Fruit fly (Drosophila melanogaster) whole organism, embryonic: ENCODE results near the gene Hmr.
A peak's percentile ranks its signal among the peaks of the same experiment; 100 is the strongest.

Source experiments
- Adf1 ChIP-seq: fragments of 200-800 bp; sonication (Bioruptor generic); IDR thresholded peaks from 2 replicates; pipeline ENCODE4 v1.3.6; 2022; ENCODE audit warnings: missing biosample characterization, missing genetic modification characterization
- Atf-2 ChIP-seq: fragments of 200-800 bp; sonication (Bioruptor generic); optimal IDR thresholded peaks from 2 replicates; lab custom pipeline; 2016; ENCODE audit warnings: missing biosample characterization, missing genetic modification characterization
- Blimp-1 ChIP-seq: fragments of 200-800 bp; sonication (Bioruptor generic); optimal IDR thresholded peaks from 3 replicates; lab custom pipeline; 2018; ENCODE audit warnings: missing biosample characterization, missing genetic modification characterization, mild to moderate bottlenecking, moderate library complexity, missing genetic modification reagents
- CG1024 ChIP-seq: fragments of 200-800 bp; sonication (Bioruptor generic); IDR thresholded peaks from 2 replicates; pipeline ENCODE4 v1.3.6; 2022; ENCODE audit warnings: missing biosample characterization, missing genetic modification characterization
- CG10565 ChIP-seq: fragments of 200-800 bp; sonication (Bioruptor generic); optimal IDR thresholded peaks from 3 replicates; lab custom pipeline; 2016; ENCODE audit warnings: missing biosample characterization, mild to moderate bottlenecking, missing genetic modification characterization
- CG10654 ChIP-seq: fragments of 200-800 bp; sonication (Bioruptor generic); optimal IDR thresholded peaks from 2 replicates; lab custom pipeline; 2016; ENCODE audit warnings: missing biosample characterization, missing genetic modification characterization
- CG10979 ChIP-seq: fragments of 200-800 bp; sonication (Bioruptor generic); optimal IDR thresholded peaks from 2 replicates; lab custom pipeline; 2018; ENCODE audit warnings: missing biosample characterization, mild to moderate bottlenecking, missing genetic modification characterization, moderate library complexity
- CG11398 ChIP-seq: fragments of 200-800 bp; sonication (Bioruptor generic); optimal IDR thresholded peaks from 2 replicates; lab custom pipeline; 2016; ENCODE audit warnings: missing biosample characterization, missing genetic modification characterization
- CG13296 ChIP-seq: fragments of 200-800 bp; sonication (Bioruptor generic); optimal IDR thresholded peaks from 3 replicates; lab custom pipeline; 2018; ENCODE audit warnings: missing biosample characterization, mild to moderate bottlenecking, missing genetic modification characterization
- CG15269 ChIP-seq: fragments of 200-800 bp; sonication (Bioruptor generic); optimal IDR thresholded peaks from 2 replicates; lab custom pipeline; 2018; ENCODE audit warnings: missing biosample characterization, mild to moderate bottlenecking, missing genetic modification characterization, moderate library complexity
- CG15514 ChIP-seq: fragments of 200-800 bp; sonication (Bioruptor generic); optimal IDR thresholded peaks from 3 replicates; lab custom pipeline; 2017; ENCODE audit warnings: missing biosample characterization, missing genetic modification characterization, mild to moderate bottlenecking, moderate library complexity, missing genetic modification reagents
- CG16813 ChIP-seq: fragments of 200-800 bp; sonication (Bioruptor generic); IDR thresholded peaks from 3 replicates; pipeline ENCODE4 v1.3.6; 2022; ENCODE audit warnings: missing biosample characterization, missing genetic modification characterization; ENCODE audit not compliant: partially characterized antibody
- CG17186 ChIP-seq: fragments of 200-800 bp; sonication (Bioruptor generic); optimal IDR thresholded peaks from 3 replicates; lab custom pipeline; 2017; ENCODE audit warnings: missing biosample characterization, missing genetic modification reagents, missing genetic modification characterization
- CG30403 ChIP-seq: fragments of 200-800 bp; sonication (Bioruptor generic); optimal IDR thresholded peaks from 3 replicates; lab custom pipeline; 2016; ENCODE audit warnings: missing biosample characterization, missing genetic modification characterization
- CG3065 ChIP-seq: fragments of 200-800 bp; sonication (Bioruptor generic); optimal IDR thresholded peaks from 2 replicates; lab custom pipeline; 2016; ENCODE audit warnings: missing biosample characterization, missing genetic modification characterization
- CG32767 ChIP-seq: fragments of 200-800 bp; sonication (Bioruptor generic); IDR thresholded peaks from 2 replicates; pipeline ENCODE4 v1.3.6; 2022; ENCODE audit warnings: missing biosample characterization, missing genetic modification characterization
- CG33213 ChIP-seq: fragments of 200-800 bp; sonication (Bioruptor generic); optimal IDR thresholded peaks from 3 replicates; lab custom pipeline; 2016; ENCODE audit warnings: missing biosample characterization, missing genetic modification characterization
- CG3847 ChIP-seq: fragments of 200-800 bp; sonication (Bioruptor generic); IDR thresholded peaks from 2 replicates; pipeline ENCODE4 v1.3.6; 2022; ENCODE audit warnings: missing biosample characterization, missing genetic modification characterization
- CG5953 ChIP-seq: fragments of 200-800 bp; sonication (Bioruptor generic); IDR thresholded peaks from 2 replicates; pipeline ENCODE4 v1.3.6; 2022; ENCODE audit warnings: missing biosample characterization, missing genetic modification characterization
- CG6272 ChIP-seq: fragments of 200-800 bp; sonication (Bioruptor generic); IDR thresholded peaks from 2 replicates; pipeline ENCODE4 v1.3.6; 2022; ENCODE audit warnings: missing biosample characterization, missing genetic modification characterization
- CG8359 ChIP-seq: fragments of 200-800 bp; sonication (Bioruptor generic); optimal IDR thresholded peaks from 2 replicates; lab custom pipeline; 2017; ENCODE audit warnings: missing biosample characterization, mild to moderate bottlenecking, missing genetic modification characterization, borderline replicate concordance
- CG8765 ChIP-seq: fragments of 200-800 bp; sonication (Bioruptor generic); IDR thresholded peaks from 2 replicates; pipeline ENCODE4 v1.3.6; 2022; ENCODE audit warnings: missing biosample characterization, missing genetic modification characterization
- Dref ChIP-seq: fragments of 200-800 bp; sonication (Bioruptor generic); IDR thresholded peaks from 2 replicates; pipeline ENCODE4 v1.3.6; 2022; ENCODE audit warnings: missing biosample characterization, missing genetic modification characterization
- Gug ChIP-seq: fragments of 200-800 bp; sonication (Bioruptor generic); IDR thresholded peaks from 4 replicates; pipeline ENCODE4 v1.3.6; 2022; ENCODE audit warnings: missing biosample characterization, missing genetic modification characterization
- H15 ChIP-seq: fragments of 200-800 bp; sonication (Bioruptor generic); IDR thresholded peaks from 3 replicates; pipeline ENCODE4 v1.3.6; 2022; ENCODE audit warnings: missing biosample characterization, missing genetic modification characterization
- H2.0 ChIP-seq: fragments of 200-800 bp; sonication (Bioruptor generic); IDR thresholded peaks from 2 replicates; pipeline ENCODE4 v1.3.6; 2022; ENCODE audit warnings: missing biosample characterization, missing genetic modification characterization
- HmgZ ChIP-seq: fragments of 200-800 bp; sonication (Bioruptor generic); optimal IDR thresholded peaks from 2 replicates; lab custom pipeline; 2018; ENCODE audit warnings: missing biosample characterization, mild to moderate bottlenecking, missing genetic modification characterization
- Hr51 ChIP-seq, 2 experiments: fragments of 200-800 bp; sonication (Bioruptor generic); optimal IDR thresholded peaks; 2 replicates in 1 of 2; 3 replicates in 1 of 2; lab custom pipeline; 2016 to 2018; ENCODE audit warnings: missing biosample characterization in 2 of 2, missing genetic modification characterization in 2 of 2, mild to moderate bottlenecking in 1 of 2, moderate library complexity in 1 of 2
- Jarid2 ChIP-seq: fragments of 200-800 bp; sonication (Bioruptor generic); optimal IDR thresholded peaks from 3 replicates; lab custom pipeline; 2017; ENCODE audit warnings: mild to moderate bottlenecking, missing biosample characterization, missing genetic modification reagents, missing genetic modification characterization
- NFAT ChIP-seq: fragments of 200-800 bp; sonication (Bioruptor generic); IDR thresholded peaks from 2 replicates; pipeline ENCODE4 v1.3.6; 2022; ENCODE audit warnings: missing biosample characterization, missing genetic modification characterization
- Rfx ChIP-seq: fragments of 200-800 bp; sonication (Bioruptor generic); IDR thresholded peaks from 2 replicates; pipeline ENCODE4 v1.3.6; 2022; ENCODE audit warnings: missing biosample characterization, missing genetic modification characterization
- Side ChIP-seq: fragments of 200-800 bp; sonication (Bioruptor generic); optimal IDR thresholded peaks from 2 replicates; lab custom pipeline; 2016; ENCODE audit warnings: missing biosample characterization, missing genetic modification characterization
- cato ChIP-seq: fragments of 200-800 bp; sonication (Bioruptor generic); optimal IDR thresholded peaks from 2 replicates; lab custom pipeline; 2016; ENCODE audit warnings: missing biosample characterization, missing genetic modification characterization, borderline replicate concordance
- dmrt99B ChIP-seq: fragments of 200-800 bp; sonication (Bioruptor generic); optimal IDR thresholded peaks from 2 replicates; lab custom pipeline; 2018; ENCODE audit warnings: missing biosample characterization, mild to moderate bottlenecking, missing genetic modification characterization, moderate library complexity
- emc ChIP-seq: fragments of 200-800 bp; sonication (Bioruptor generic); optimal IDR thresholded peaks from 2 replicates; lab custom pipeline; 2016; ENCODE audit warnings: missing biosample characterization, missing genetic modification characterization
- esg ChIP-seq: fragments of 200-800 bp; sonication (Bioruptor generic); conservative IDR thresholded peaks from 2 replicates; pipeline ENCODE4 v1.3.6; 2022; ENCODE audit warnings: missing biosample characterization, missing genetic modification characterization
- hbn ChIP-seq: fragments of 200-800 bp; sonication (Bioruptor generic); IDR thresholded peaks from 2 replicates; pipeline ENCODE4 v1.3.6; 2022; ENCODE audit warnings: missing biosample characterization, missing genetic modification characterization; ENCODE audit not compliant: partially characterized antibody
- hth ChIP-seq: fragments of >200 bp; optimal IDR thresholded peaks from 2 replicates; lab custom pipeline; 2017; ENCODE audit warnings: inconsistent platforms
- jumu ChIP-seq: fragments of 200-800 bp; sonication (Bioruptor generic); optimal IDR thresholded peaks from 3 replicates; lab custom pipeline; 2016; ENCODE audit warnings: missing biosample characterization, missing genetic modification characterization
- kah ChIP-seq: fragments of 200-800 bp; sonication (Bioruptor generic); optimal IDR thresholded peaks from 2 replicates; lab custom pipeline; 2018; ENCODE audit warnings: missing biosample characterization, mild to moderate bottlenecking, missing genetic modification characterization
- lola ChIP-seq, 3 experiments: fragments of >200 bp in 2 of 3; fragments of 200-800 bp in 1 of 3; sonication (Bioruptor generic) in 1 of 3; optimal IDR thresholded peaks; 2 replicates each; lab custom pipeline; 2017 to 2019; ENCODE audit warnings: missing biosample characterization in 3 of 3, missing genetic modification characterization in 3 of 3, mild to moderate bottlenecking in 1 of 3, moderate library complexity in 1 of 3
- nmo ChIP-seq: fragments of 200-800 bp; sonication (Bioruptor generic); optimal IDR thresholded peaks from 2 replicates; lab custom pipeline; 2018; ENCODE audit warnings: missing biosample characterization, mild to moderate bottlenecking, missing genetic modification characterization, moderate library complexity
- pan ChIP-seq, 4 experiments: fragments of >200 bp in 3 of 4; fragments of 200-800 bp in 1 of 4; sonication (Bioruptor generic) in 1 of 4; optimal IDR thresholded peaks in 3 of 4; IDR thresholded peaks in 1 of 4; 2 replicates each; pipeline versions ENCODE4 v1.3.6 to Lab custom; 2017 to 2022; ENCODE audit warnings: missing biosample characterization in 2 of 4, missing genetic modification characterization in 2 of 4, mixed read lengths in 1 of 4
- row ChIP-seq: fragments of 200-800 bp; sonication (Bioruptor generic); IDR thresholded peaks from 3 replicates; pipeline ENCODE4 v1.3.6; 2022; ENCODE audit warnings: missing biosample characterization, missing genetic modification characterization
- scrt ChIP-seq: fragments of 200-800 bp; sonication (Bioruptor generic); optimal IDR thresholded peaks from 2 replicates; lab custom pipeline; 2018; ENCODE audit warnings: missing biosample characterization, mild to moderate bottlenecking, missing genetic modification characterization, moderate library complexity
- sens ChIP-seq: fragments of 200-800 bp; sonication (Bioruptor generic); peaks from one replicate; lab custom pipeline; 2016; ENCODE audit warnings: missing biosample characterization, missing genetic modification characterization
- shn ChIP-seq: fragments of 200-800 bp; sonication (Bioruptor generic); optimal IDR thresholded peaks from 3 replicates; lab custom pipeline; 2016; ENCODE audit warnings: missing biosample characterization, missing genetic modification characterization
- tap ChIP-seq: fragments of 200-800 bp; optimal IDR thresholded peaks from 3 replicates; lab custom pipeline; 2019; ENCODE audit warnings: missing biosample characterization, mild to moderate bottlenecking, missing genetic modification characterization, moderate library complexity
- twi ChIP-seq: fragments of 200-800 bp; optimal IDR thresholded peaks from 2 replicates; lab custom pipeline; 2019; ENCODE audit warnings: missing biosample characterization, mild to moderate bottlenecking, missing genetic modification characterization, moderate library complexity

Gene Hmr

DNA sequence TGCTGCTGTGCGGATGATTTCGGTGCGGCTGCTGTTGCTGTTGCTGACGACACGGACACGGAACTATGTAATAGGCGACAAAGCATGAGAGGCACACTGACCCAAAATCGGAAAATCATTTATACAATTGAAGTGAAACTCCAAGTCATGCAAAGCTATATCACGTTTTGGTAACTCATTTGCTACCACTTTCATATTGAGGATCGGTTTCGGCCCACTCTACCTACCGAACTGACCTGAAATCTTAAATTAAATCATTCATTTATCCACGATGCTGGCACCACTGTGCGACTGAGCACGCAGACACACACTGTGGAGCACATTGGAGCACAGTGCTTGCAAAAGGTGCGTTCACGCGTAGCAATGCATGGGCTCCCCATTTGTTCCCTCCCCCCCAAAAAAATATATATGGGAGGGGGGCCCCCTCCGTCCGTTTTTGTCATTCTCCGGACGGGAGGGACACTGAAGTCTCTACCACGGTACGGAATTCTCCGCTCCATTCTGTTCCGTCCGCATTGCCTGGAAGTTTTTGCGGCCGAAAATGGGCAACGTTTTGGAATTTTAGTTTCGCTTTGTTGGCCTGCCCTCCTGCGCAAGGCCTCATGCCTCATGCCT lies 25.4 kb downstream of the Hmr start (continued):
- TF ChIP-seq CG33213 (GFP tag; lab: Kevin White, UChicago): no peak
- peak in 1 of 2 experiments; percentile 71 for TF ChIP-seq Hr51 (GFP tag; optimal IDR thresholded peaks at IDR 0.05; lab: Kevin White, UChicago)
- 0 out of 2 replicates have a peak, but pooled peaks have one; percentile 39 for TF ChIP-seq CG5953 (GFP tag; lab: Robert Waterston, UW)
- TF ChIP-seq CG15514 (GFP tag; lab: Kevin White, UChicago): peak; percentile 36
- peak; percentile 56 for TF ChIP-seq Blimp-1 (GFP tag; lab: Kevin White, UChicago)
- peak; percentile 40 for TF ChIP-seq nmo
- peak; percentile 52; the same call in 1 of the 2 replicates for TF ChIP-seq CG32767 (GFP tag; lab: Robert Waterston, UW)
- TF ChIP-seq Gug (GFP tag; lab: Robert Waterston, UW): 0 out of 4 replicates have a peak, but pooled peaks have one; percentile 19
- TF ChIP-seq Side (GFP tag; lab: Kevin White, UChicago): no peak
- no peak for TF ChIP-seq Dref (GFP tag; lab: Robert Waterston, UW)
- no peak for TF ChIP-seq cato (GFP tag; lab: Kevin White, UChicago)
- no peak for TF ChIP-seq Adf1
- no peak for TF ChIP-seq CG10565 (GFP tag; lab: Kevin White, UChicago)
- peak; percentile 55 for TF ChIP-seq CG10979 (tag; lab: Kevin White, UChicago)
- TF ChIP-seq dmrt99B (tag; lab: Kevin White, UChicago): peak; percentile 75
- peak; percentile 32 for TF ChIP-seq tap (tag; lab: Kevin White, UChicago)
- peak; percentile 61 for TF ChIP-seq esg
- no peak for TF ChIP-seq pan (optimal IDR thresholded peaks at IDR 0.05; lab: Kevin White, UChicago)
- peak in 1 of 2 experiments; percentile 29 for TF ChIP-seq pan (GFP tag; optimal IDR thresholded peaks at IDR 0.05 in 1 of 2, IDR thresholded peaks at IDR 0.05 in 1 of 2)
- peak; percentile 41 for TF ChIP-seq Atf-2 (GFP tag; lab: Kevin White, UChicago)
- 0 out of 3 replicates have a peak, but pooled peaks have one; percentile 25 for TF ChIP-seq H15
- TF ChIP-seq CG6272 (GFP tag; lab: Robert Waterston, UW): no peak
- TF ChIP-seq CG8359 (GFP tag; lab: Kevin White, UChicago): peak; percentile 2
- TF ChIP-seq Rfx (GFP tag; lab: Robert Waterston, UW): 0 out of 2 replicates have a peak, but pooled peaks have one; percentile 39
- TF ChIP-seq jumu (GFP tag; lab: Kevin White, UChicago): peak; percentile 23
- TF ChIP-seq scrt (GFP tag; lab: Kevin White, UChicago): peak; percentile 0
- TF ChIP-seq twi (tag; lab: Kevin White, UChicago): no peak
- peak; percentile 49 for TF ChIP-seq CG10654 (GFP tag; lab: Kevin White, UChicago)
- peak; percentile 92 for TF ChIP-seq sens (GFP tag; lab: Kevin White, UChicago)
- TF ChIP-seq row: peak; percentile 68
- TF ChIP-seq CG16813 (GFP tag; lab: Robert Waterston, UW): no peak
- TF ChIP-seq shn: peak; percentile 14
- no peak for TF ChIP-seq HmgZ
- no peak for TF ChIP-seq CG1024 (GFP tag; lab: Robert Waterston, UW)
- no peak for TF ChIP-seq CG13296 (GFP tag; lab: Kevin White, UChicago)
- no peak for TF ChIP-seq hbn (GFP tag; lab: Robert Waterston, UW)
- TF ChIP-seq lola (GFP tag; optimal IDR thresholded peaks at IDR 0.05; lab: Kevin White, UChicago): no peak
- TF ChIP-seq hth: no peak
- no peak for TF ChIP-seq CG3065 (GFP tag; lab: Kevin White, UChicago)
- no peak for TF ChIP-seq CG17186 (GFP tag; lab: Kevin White, UChicago)
- peak; percentile 26 for TF ChIP-seq Jarid2 (GFP tag; lab: Kevin White, UChicago)
- 0 out of 2 replicates have a peak, but pooled peaks have one; percentile 19 for TF ChIP-seq H2.0 (GFP tag; lab: Robert Waterston, UW)
- TF ChIP-seq CG8765: no peak
- TF ChIP-seq CG15269: peak; percentile 58
- TF ChIP-seq kah: no peak
- no peak for TF ChIP-seq emc (GFP tag; lab: Kevin White, UChicago)
- no peak for TF ChIP-seq CG11398 (GFP tag; lab: Kevin White, UChicago)
- TF ChIP-seq NFAT (GFP tag; lab: Robert Waterston, UW): peak; percentile 4; the same call in 1 of the 2 replicates
- peak; percentile 42; the same call in 1 of the 2 replicates for TF ChIP-seq CG3847 (GFP tag; lab: Robert Waterston, UW)
- TF ChIP-seq CG30403: peak; percentile 53
